Fruit fly (Drosophila melanogaster): ENCODE measurements around the gene RpL4.

DNA sequence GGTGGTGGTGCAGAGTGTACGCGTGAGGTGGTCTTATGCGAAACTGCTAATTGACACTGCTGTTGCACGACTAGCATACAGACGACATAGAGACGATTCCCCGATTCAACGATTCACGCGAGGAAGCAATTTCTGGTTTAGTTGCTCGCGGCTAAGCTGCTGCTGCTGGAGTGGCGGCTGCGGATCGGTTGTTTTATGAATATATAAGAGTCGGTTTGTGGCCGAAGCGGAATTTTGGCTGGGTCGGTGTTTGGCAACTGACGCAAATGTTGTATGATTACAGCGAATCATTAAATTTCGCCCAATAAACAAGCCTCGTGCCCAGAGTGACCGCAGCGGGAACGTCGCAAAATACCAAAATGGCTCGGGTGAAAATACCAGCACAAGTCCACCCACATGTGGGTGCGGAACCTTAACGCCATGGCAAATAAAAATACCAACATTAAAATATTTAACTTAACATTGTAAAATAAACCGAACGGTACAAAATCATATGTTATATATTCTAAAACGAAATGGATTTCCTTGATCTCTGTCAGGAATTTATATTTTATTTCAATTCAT is 25.1 kb downstream of the RpL4 start, which contains the start of gene mfrn:
- TF ChIP-seq CTCF (optimal IDR thresholded peaks at IDR 0.05) (peak in 1 of 2 experiments; percentile 18), CG8478 (optimal IDR thresholded peaks at IDR 0.05) (no peak)

Data from S2 (cell line).